Worm (Caenorhabditis elegans): ENCODE data around the gene F53E4.1.

DNA sequence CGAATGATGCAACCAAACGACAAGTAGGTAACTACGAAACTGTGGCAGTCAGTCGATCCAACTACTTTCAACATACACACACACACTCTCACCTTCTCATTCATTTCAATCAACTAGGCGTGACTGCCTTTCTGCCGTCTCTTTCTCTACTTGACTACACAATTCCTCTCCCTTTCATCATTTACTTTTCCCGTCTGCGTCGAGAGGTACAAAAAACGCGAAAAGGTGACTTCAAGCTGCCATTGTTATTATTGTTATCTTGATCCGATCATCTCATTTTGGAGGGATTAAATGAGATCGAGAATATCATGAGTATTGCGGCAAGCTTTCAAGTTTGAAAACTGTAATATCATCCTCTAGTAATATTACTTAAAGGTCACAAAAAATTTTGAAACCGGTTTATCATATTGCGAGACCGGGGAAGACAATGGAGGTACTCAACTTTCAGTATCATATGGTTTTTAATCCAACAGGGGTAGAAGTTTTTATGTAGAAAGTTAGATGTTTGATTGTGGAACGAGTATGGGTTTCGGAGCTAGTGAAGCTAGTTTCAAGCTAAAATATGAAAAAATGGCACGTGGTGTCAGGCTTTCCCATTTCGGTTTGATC, 3.9 kb downstream of the F53E4.1 start:
- no peak for TF ChIP-seq nhr-76 (tag; optimal IDR thresholded peaks at IDR 0.05)
- TF ChIP-seq fos-1 (tag; optimal IDR thresholded peaks at IDR 0.05): no peak
- TF ChIP-seq nhr-237 (tag; optimal IDR thresholded peaks at IDR 0.05): no peak
- no peak for TF ChIP-seq ceh-82 (tag; optimal IDR thresholded peaks at IDR 0.05)
- TF ChIP-seq fkh-10 (GFP tag; optimal IDR thresholded peaks at IDR 0.05): no peak
- TF ChIP-seq lin-39 (tag; optimal IDR thresholded peaks at IDR 0.05): no peak
- no peak for TF ChIP-seq ceh-28 (tag; optimal IDR thresholded peaks at IDR 0.05)
